Worm (Caenorhabditis elegans): ENCODE measurements around the gene cey-4.

ce11 chrIII:10831483-10831882 is 37.0 kb downstream of the cey-4 start:
- TF ChIP-seq ama-1 (optimal IDR thresholded peaks at IDR 0.05) (no peak), aly-1 (tag; optimal IDR thresholded peaks at IDR 0.05) (no peak), ets-7 (tag; optimal IDR thresholded peaks at IDR 0.05) (no peak), tra-4 (tag; optimal IDR thresholded peaks at IDR 0.05) (no peak), flt-1 (GFP tag; IDR thresholded peaks at IDR 0.05) (no peak), ceh-36 (tag; optimal IDR thresholded peaks at IDR 0.05) (no peak), sea-1 (GFP tag; conservative IDR thresholded peaks at IDR 0.05) (no peak), scrt-1 (GFP tag; IDR thresholded peaks at IDR 0.05) (no peak), tbx-11 (GFP tag; IDR thresholded peaks at IDR 0.05) (no peak), ceh-13 (GFP tag; optimal IDR thresholded peaks at IDR 0.05) (no peak), hmbx-1 (tag; optimal IDR thresholded peaks at IDR 0.05) (no peak)
